Worm (Caenorhabditis elegans): Measurements from ENCODE around the gene mrps-23.

- TF ChIP-seq F13C5.2 (tag; optimal IDR thresholded peaks at IDR 0.05) (no peak), flt-1 (GFP tag; IDR thresholded peaks at IDR 0.05) (no peak), hnd-1 (tag; optimal IDR thresholded peaks at IDR 0.05) (no peak), ama-1 (optimal IDR thresholded peaks at IDR 0.05) (no peak), B0310.2 (tag; optimal IDR thresholded peaks at IDR 0.05) (no peak), aly-1 (tag; optimal IDR thresholded peaks at IDR 0.05) (no peak), tra-4 (tag; optimal IDR thresholded peaks at IDR 0.05) (no peak)
These were observed 15.2 kb upstream of the mrps-23 start, which contains the start of gene ZK1098.3 for ce11 chrIII:9538655-9539155.

All from whole organism, early embryonic.